Fruit fly (Drosophila melanogaster) whole organism, embryonic: ENCODE results near the gene CG5937.

Source experiments
- ATbp ChIP-seq: fragments of 200-800 bp; sonication (Bioruptor generic); optimal IDR thresholded peaks from 2 replicates; lab custom pipeline; 2017; ENCODE audit warnings: missing biosample characterization, mild to moderate bottlenecking, missing genetic modification characterization, missing genetic modification reagents
- B-H2 ChIP-seq: fragments of 200-800 bp; sonication (Bioruptor generic); optimal IDR thresholded peaks from 2 replicates; lab custom pipeline; 2018; ENCODE audit warnings: missing biosample characterization, mild to moderate bottlenecking, missing genetic modification characterization
- CG10366 ChIP-seq: fragments of 200-800 bp; sonication (Bioruptor generic); IDR thresholded peaks from 2 replicates; pipeline ENCODE4 v1.3.6; 2022; ENCODE audit warnings: missing biosample characterization, missing genetic modification characterization
- CG10431 ChIP-seq: fragments of 200-800 bp; sonication (Bioruptor generic); optimal IDR thresholded peaks from 3 replicates; lab custom pipeline; 2018; ENCODE audit warnings: missing biosample characterization, mild to moderate bottlenecking, missing genetic modification characterization
- CG10979 ChIP-seq: fragments of 200-800 bp; sonication (Bioruptor generic); optimal IDR thresholded peaks from 2 replicates; lab custom pipeline; 2018; ENCODE audit warnings: missing biosample characterization, mild to moderate bottlenecking, missing genetic modification characterization, moderate library complexity
- CG11085 ChIP-seq: fragments of 200-800 bp; sonication (Bioruptor generic); IDR thresholded peaks from 2 replicates; pipeline ENCODE4 v1.3.6; 2022; ENCODE audit warnings: missing biosample characterization, missing genetic modification characterization
- CG12219 ChIP-seq: fragments of 200-800 bp; sonication (Bioruptor generic); optimal IDR thresholded peaks from 3 replicates; lab custom pipeline; 2018; ENCODE audit warnings: missing biosample characterization, mild to moderate bottlenecking, missing genetic modification characterization
- CG12391 ChIP-seq: fragments of 200-800 bp; sonication (Bioruptor generic); optimal IDR thresholded peaks from 3 replicates; lab custom pipeline; 2018; ENCODE audit warnings: missing biosample characterization, mild to moderate bottlenecking, missing genetic modification characterization, moderate library complexity
- CG13123 ChIP-seq: fragments of 200-800 bp; sonication (Bioruptor generic); optimal IDR thresholded peaks from 2 replicates; lab custom pipeline; 2016; ENCODE audit warnings: missing biosample characterization, missing genetic modification characterization
- CG13424 ChIP-seq: fragments of 200-800 bp; sonication (Bioruptor generic); optimal IDR thresholded peaks from 2 replicates; lab custom pipeline; 2019; ENCODE audit warnings: missing biosample characterization, mild to moderate bottlenecking, missing genetic modification characterization, moderate library complexity
- CG14860 ChIP-seq: fragments of 200-800 bp; sonication (Bioruptor generic); IDR thresholded peaks from 3 replicates; pipeline ENCODE4 v1.3.6; 2022; ENCODE audit warnings: missing biosample characterization, missing genetic modification characterization; ENCODE audit not compliant: partially characterized antibody
- CG17385 ChIP-seq: fragments of 200-800 bp; sonication (Bioruptor generic); optimal IDR thresholded peaks from 3 replicates; lab custom pipeline; 2018; ENCODE audit warnings: missing biosample characterization, mild to moderate bottlenecking, missing genetic modification characterization
- CG17612 ChIP-seq: fragments of 200-800 bp; sonication (Bioruptor generic); IDR thresholded peaks from 2 replicates; pipeline ENCODE4 v1.3.6; 2022; ENCODE audit warnings: missing biosample characterization, missing genetic modification characterization
- CG17829 ChIP-seq: fragments of 200-800 bp; optimal IDR thresholded peaks from 2 replicates; lab custom pipeline; 2019; ENCODE audit warnings: missing biosample characterization, mild to moderate bottlenecking, missing genetic modification characterization, moderate library complexity
- CG2129 ChIP-seq: fragments of 200-800 bp; sonication (Bioruptor generic); IDR thresholded peaks from 2 replicates; pipeline ENCODE4 v1.3.6; 2022; ENCODE audit warnings: missing biosample characterization, missing genetic modification characterization; ENCODE audit not compliant: partially characterized antibody
- CG2199 ChIP-seq: fragments of 200-800 bp; sonication (Bioruptor generic); IDR thresholded peaks from 3 replicates; pipeline ENCODE4 v1.3.6; 2022; ENCODE audit warnings: missing biosample characterization, missing genetic modification characterization
- CG2712 ChIP-seq: fragments of 200-800 bp; optimal IDR thresholded peaks from 3 replicates; lab custom pipeline; 2019; ENCODE audit warnings: missing biosample characterization, mild to moderate bottlenecking, missing genetic modification characterization, moderate library complexity
- CG31224 ChIP-seq: fragments of 200-800 bp; sonication (Bioruptor generic); IDR thresholded peaks from 2 replicates; pipeline ENCODE4 v1.3.6; 2022; ENCODE audit warnings: missing biosample characterization, missing genetic modification characterization
- CG32532 ChIP-seq: fragments of 200-800 bp; sonication (Bioruptor generic); IDR thresholded peaks from 2 replicates; pipeline ENCODE4 v1.3.6; 2022; ENCODE audit warnings: missing biosample characterization, missing genetic modification characterization
- CG33213 ChIP-seq: fragments of 200-800 bp; sonication (Bioruptor generic); optimal IDR thresholded peaks from 3 replicates; lab custom pipeline; 2016; ENCODE audit warnings: missing biosample characterization, missing genetic modification characterization
- CG6689 ChIP-seq: fragments of 200-800 bp; sonication (Bioruptor generic); IDR thresholded peaks from 2 replicates; pipeline ENCODE4 v1.3.6; 2022; ENCODE audit warnings: missing biosample characterization, missing genetic modification characterization
- CG7357 ChIP-seq: fragments of 200-800 bp; sonication (Bioruptor generic); IDR thresholded peaks from 3 replicates; pipeline ENCODE4 v1.3.6; 2022; ENCODE audit warnings: missing biosample characterization, missing genetic modification characterization
- CG8478 ChIP-seq: fragments of >200 bp; optimal IDR thresholded peaks from 2 replicates; lab custom pipeline; 2018
- CG9817 ChIP-seq: fragments of 200-800 bp; sonication (Bioruptor generic); optimal IDR thresholded peaks from 2 replicates; lab custom pipeline; 2018; ENCODE audit warnings: missing biosample characterization, mild to moderate bottlenecking, missing genetic modification characterization, moderate library complexity
- Doc2 ChIP-seq: fragments of 200-800 bp; sonication (Bioruptor generic); IDR thresholded peaks from 2 replicates; pipeline ENCODE4 v1.3.6; 2022; ENCODE audit warnings: missing biosample characterization, missing genetic modification characterization
- Fer1 ChIP-seq: fragments of 200-800 bp; sonication (Bioruptor generic); optimal IDR thresholded peaks from 2 replicates; lab custom pipeline; 2017; ENCODE audit warnings: missing biosample characterization, mild to moderate bottlenecking, missing genetic modification characterization
- H2.0 ChIP-seq: fragments of 200-800 bp; sonication (Bioruptor generic); IDR thresholded peaks from 2 replicates; pipeline ENCODE4 v1.3.6; 2022; ENCODE audit warnings: missing biosample characterization, missing genetic modification characterization
- Hmr ChIP-seq: fragments of 200-800 bp; sonication (Bioruptor generic); optimal IDR thresholded peaks from 3 replicates; lab custom pipeline; 2017; ENCODE audit warnings: mild to moderate bottlenecking, missing biosample characterization, missing genetic modification reagents, missing genetic modification characterization
- Mad ChIP-seq: fragments of 200-800 bp; sonication (Bioruptor generic); optimal IDR thresholded peaks from 2 replicates; lab custom pipeline; 2016; ENCODE audit warnings: missing biosample characterization, missing genetic modification characterization
- Spps ChIP-seq: fragments of 200-800 bp; sonication (Bioruptor generic); optimal IDR thresholded peaks from 2 replicates; lab custom pipeline; 2018; ENCODE audit warnings: missing biosample characterization, mild to moderate bottlenecking, missing genetic modification characterization
- ab ChIP-seq: fragments of 200-800 bp; sonication (Bioruptor generic); optimal IDR thresholded peaks from 2 replicates; lab custom pipeline; 2016; ENCODE audit warnings: missing biosample characterization, missing genetic modification characterization
- ato ChIP-seq: fragments of 200-800 bp; sonication (Bioruptor generic); IDR thresholded peaks from 2 replicates; pipeline ENCODE4 v1.3.6; 2022; ENCODE audit warnings: missing biosample characterization, missing genetic modification characterization; ENCODE audit not compliant: partially characterized antibody
- cad ChIP-seq: fragments of >200 bp; optimal IDR thresholded peaks from 2 replicates; lab custom pipeline; 2017; ENCODE audit warnings: missing biosample characterization, missing genetic modification characterization
- caup ChIP-seq: fragments of 200-800 bp; sonication (Bioruptor generic); optimal IDR thresholded peaks from 3 replicates; lab custom pipeline; 2017; ENCODE audit warnings: missing biosample characterization, mild to moderate bottlenecking, missing genetic modification characterization, moderate library complexity; ENCODE audit not compliant: severe bottlenecking
- crc ChIP-seq: fragments of 200-800 bp; sonication (Bioruptor generic); optimal IDR thresholded peaks from 2 replicates; lab custom pipeline; 2016; ENCODE audit warnings: missing biosample characterization, missing genetic modification characterization
- dimm ChIP-seq: fragments of 200-800 bp; sonication (Bioruptor generic); IDR thresholded peaks from 2 replicates; pipeline ENCODE4 v1.3.6; 2022; ENCODE audit warnings: missing biosample characterization, missing genetic modification characterization
- dmrt99B ChIP-seq: fragments of 200-800 bp; sonication (Bioruptor generic); optimal IDR thresholded peaks from 2 replicates; lab custom pipeline; 2018; ENCODE audit warnings: missing biosample characterization, mild to moderate bottlenecking, missing genetic modification characterization, moderate library complexity
- gro ChIP-seq: fragments of 200-800 bp; sonication (Bioruptor generic); optimal IDR thresholded peaks from 2 replicates; lab custom pipeline; 2016; ENCODE audit warnings: missing biosample characterization, missing genetic modification characterization
- ham ChIP-seq: fragments of 200-800 bp; sonication (Bioruptor generic); IDR thresholded peaks from 2 replicates; pipeline ENCODE4 v1.3.6; 2022; ENCODE audit warnings: missing biosample characterization, missing genetic modification characterization
- her ChIP-seq: fragments of 200-800 bp; sonication (Bioruptor generic); optimal IDR thresholded peaks from 2 replicates; lab custom pipeline; 2016; ENCODE audit warnings: missing biosample characterization, missing genetic modification characterization
- lola ChIP-seq, 3 experiments: fragments of >200 bp in 2 of 3; fragments of 200-800 bp in 1 of 3; sonication (Bioruptor generic) in 1 of 3; optimal IDR thresholded peaks; 2 replicates each; lab custom pipeline; 2017 to 2019; ENCODE audit warnings: missing biosample characterization in 3 of 3, missing genetic modification characterization in 3 of 3, mild to moderate bottlenecking in 1 of 3, moderate library complexity in 1 of 3
- nerfin-2 ChIP-seq: fragments of 200-800 bp; sonication (Bioruptor generic); IDR thresholded peaks from 2 replicates; pipeline ENCODE4 v1.3.6; 2022; ENCODE audit warnings: missing biosample characterization, missing genetic modification characterization; ENCODE audit not compliant: partially characterized antibody
- pum ChIP-seq: fragments of 200-800 bp; sonication (Bioruptor generic); optimal IDR thresholded peaks from 2 replicates; lab custom pipeline; 2016; ENCODE audit warnings: missing biosample characterization, missing genetic modification characterization
- ranshi ChIP-seq: fragments of 200-800 bp; sonication (Bioruptor generic); IDR thresholded peaks from 2 replicates; pipeline ENCODE4 v1.3.6; 2022; ENCODE audit warnings: missing biosample characterization, missing genetic modification characterization
- shn ChIP-seq: fragments of 200-800 bp; sonication (Bioruptor generic); optimal IDR thresholded peaks from 3 replicates; lab custom pipeline; 2016; ENCODE audit warnings: missing biosample characterization, missing genetic modification characterization
- slou ChIP-seq: fragments of 200-800 bp; sonication (Bioruptor generic); optimal IDR thresholded peaks from 3 replicates; lab custom pipeline; 2016; ENCODE audit warnings: missing biosample characterization, missing genetic modification characterization
- stc ChIP-seq: fragments of 200-800 bp; sonication (Bioruptor generic); IDR thresholded peaks from 2 replicates; pipeline ENCODE4 v1.3.6; 2022; ENCODE audit warnings: missing biosample characterization, missing genetic modification characterization
- twi ChIP-seq: fragments of 200-800 bp; optimal IDR thresholded peaks from 2 replicates; lab custom pipeline; 2019; ENCODE audit warnings: missing biosample characterization, mild to moderate bottlenecking, missing genetic modification characterization, moderate library complexity
- vnd ChIP-seq: fragments of 200-800 bp; sonication (Bioruptor generic); IDR thresholded peaks from 3 replicates; pipeline ENCODE4 v1.3.6; 2022; ENCODE audit warnings: missing biosample characterization, missing genetic modification characterization; ENCODE audit not compliant: partially characterized antibody

Gene CG5937

DNA sequence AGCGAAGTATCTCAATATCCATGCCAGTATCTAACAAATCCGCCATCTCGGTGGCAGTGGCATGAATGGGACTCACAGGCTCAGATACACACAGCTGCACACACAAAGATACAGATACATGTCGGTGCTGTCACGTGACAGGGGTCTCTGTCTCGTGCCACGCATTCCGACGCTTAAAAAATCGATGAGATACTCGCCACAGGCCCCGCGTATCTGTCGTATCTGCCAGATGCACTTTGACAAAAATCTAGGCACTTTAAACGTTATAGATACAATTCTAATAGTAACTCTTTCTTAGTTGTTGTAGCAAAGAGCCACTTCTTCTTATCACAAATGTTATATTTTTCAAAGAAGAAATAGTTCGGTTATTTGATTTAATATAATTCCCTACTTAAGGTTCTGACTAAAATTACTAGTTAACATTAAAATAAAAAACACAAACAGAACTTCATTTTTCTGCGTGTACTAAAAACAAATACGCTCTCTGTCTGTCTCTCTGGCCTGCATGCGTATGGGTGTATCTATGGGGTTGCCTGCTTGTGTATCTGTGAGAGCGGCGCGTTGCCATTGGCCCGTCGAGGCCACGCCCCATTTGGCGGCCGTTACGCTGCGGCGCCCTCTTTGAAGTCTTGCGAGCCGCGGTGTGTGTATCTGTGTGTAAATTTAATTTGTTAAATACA is 38.9 kb upstream of the CG5937 start, which contains the start of gene CG4766 (continued):
- TF ChIP-seq CG7357 (GFP tag; lab: Robert Waterston, UW) (peak; percentile 63; the same call in 2 of the 3 replicates), ATbp (GFP tag; lab: Kevin White, UChicago) (peak; percentile 82), crc (GFP tag; lab: Kevin White, UChicago) (peak; percentile 81), Spps (tag; lab: Kevin White, UChicago) (peak; percentile 86), CG12391 (peak; percentile 90), ham (GFP tag; lab: Robert Waterston, UW) (no peak), ab (GFP tag; lab: Kevin White, UChicago) (peak; percentile 48), CG11085 (GFP tag; lab: Robert Waterston, UW) (0 out of 2 replicates have a peak, but pooled peaks have one; percentile 10), CG2712 (peak; percentile 95), CG14860 (GFP tag; lab: Robert Waterston, UW) (no peak), slou (GFP tag; lab: Kevin White, UChicago) (peak; percentile 56), ranshi (GFP tag; lab: Robert Waterston, UW) (peak; percentile 74), CG2129 (no peak), H2.0 (peak; percentile 74), CG17385 (GFP tag; lab: Kevin White, UChicago) (peak; percentile 75), B-H2 (GFP tag; lab: Kevin White, UChicago) (peak; percentile 47), CG12219 (peak; percentile 74), nerfin-2 (GFP tag; lab: Robert Waterston, UW) (no peak), her (GFP tag; lab: Kevin White, UChicago) (peak; percentile 47), Fer1 (peak; percentile 84), CG8478 (lab: Kevin White, UChicago) (no peak), CG6689 (GFP tag; lab: Robert Waterston, UW) (peak; percentile 77), vnd (GFP tag; lab: Robert Waterston, UW) (no peak), Mad (GFP tag; lab: Kevin White, UChicago) (peak; percentile 69), Doc2 (GFP tag; lab: Robert Waterston, UW) (no peak), CG33213 (GFP tag; lab: Kevin White, UChicago) (peak; percentile 51), CG13123 (GFP tag; lab: Kevin White, UChicago) (peak; percentile 52), dimm (GFP tag; lab: Robert Waterston, UW) (peak; percentile 11; the same call in 1 of the 2 replicates), CG2199 (GFP tag; lab: Robert Waterston, UW) (peak; percentile 56; the same call in 1 of the 3 replicates), CG17612 (GFP tag; lab: Robert Waterston, UW) (0 out of 2 replicates have a peak, but pooled peaks have one; percentile 30), cad (GFP tag; lab: Kevin White, UChicago) (no peak), stc (peak; percentile 76), CG9817 (peak; percentile 65), CG32532 (GFP tag; lab: Robert Waterston, UW) (peak; percentile 44; the same call in 1 of the 2 replicates), dmrt99B (tag; lab: Kevin White, UChicago) (peak; percentile 92), pum (GFP tag; lab: Kevin White, UChicago) (peak; percentile 91), Hmr (GFP tag; lab: Kevin White, UChicago) (peak; percentile 79), CG10431 (GFP tag; lab: Kevin White, UChicago) (peak; percentile 52), gro (GFP tag; lab: Kevin White, UChicago) (peak; percentile 46), CG10366 (peak; percentile 75), caup (peak; percentile 78), CG10979 (tag; lab: Kevin White, UChicago) (peak; percentile 94), CG13424 (peak; percentile 88), ato (GFP tag; lab: Robert Waterston, UW) (no peak), CG31224 (GFP tag; lab: Robert Waterston, UW) (peak; percentile 40; the same call in 1 of the 2 replicates), shn (GFP tag; lab: Kevin White, UChicago) (peak; percentile 83), twi (tag; lab: Kevin White, UChicago) (peak; percentile 79), CG17829 (tag; lab: Kevin White, UChicago) (peak; percentile 93), lola (GFP tag; optimal IDR thresholded peaks at IDR 0.05; lab: Kevin White, UChicago) (peak in 1 of 3 experiments; percentile 94)
